Worm (Caenorhabditis elegans): ENCODE results near the gene Y45F10C.2.

- TF ChIP-seq flh-1 (GFP tag; optimal IDR thresholded peaks at IDR 0.05): no peak
- no peak for TF ChIP-seq hlh-1 (tag; optimal IDR thresholded peaks at IDR 0.05)
- TF ChIP-seq pha-4 (tag; optimal IDR thresholded peaks at IDR 0.05): no peak
- TF ChIP-seq blmp-1 (tag; optimal IDR thresholded peaks at IDR 0.05): no peak
- no peak for TF ChIP-seq nhr-12 (tag; optimal IDR thresholded peaks at IDR 0.05)
- TF ChIP-seq drap-1 (GFP tag; optimal IDR thresholded peaks at IDR 0.05): no peak
- TF ChIP-seq ceh-39 (tag; optimal IDR thresholded peaks at IDR 0.05): no peak
- TF ChIP-seq ces-1 (GFP tag; optimal IDR thresholded peaks at IDR 0.05): no peak
- no peak for TF ChIP-seq lin-32 (GFP tag; optimal IDR thresholded peaks at IDR 0.05)
Observed at ce11 chrIV:13649126-13649525, 13.3 kb downstream of the Y45F10C.2 start, which contains the start of gene C08F11.10.
